Worm (Caenorhabditis elegans) whole organism, L4 larva: ENCODE data around the gene F01G12.18.
A peak's percentile ranks its signal among the peaks of the same experiment; 100 is the strongest.

Source experiments
- D1046.2 ChIP-seq: fragments of 200-800 bp; sonication (Bioruptor generic); IDR thresholded peaks from 2 replicates; pipeline ENCODE4 v1.3.6; 2022; ENCODE audit warnings: missing genetic modification characterization, missing compliant biosample characterization
- F10B5.3 ChIP-seq: sonication (generic microtip); optimal IDR thresholded peaks from 2 replicates; lab custom pipeline; 2016; ENCODE audit warnings: mild to moderate bottlenecking, missing genetic modification characterization, missing compliant biosample characterization
- F37D6.2 ChIP-seq: sonication (generic microtip); optimal IDR thresholded peaks from 2 replicates; lab custom pipeline; 2016; ENCODE audit warnings: mild to moderate bottlenecking, missing genetic modification characterization, missing compliant biosample characterization
- F49E8.2 ChIP-seq: sonication (generic microtip); optimal IDR thresholded peaks from 2 replicates; lab custom pipeline; 2016; ENCODE audit warnings: missing compliant biosample characterization, mild to moderate bottlenecking, missing genetic modification characterization, borderline replicate concordance
- R02D3.7 ChIP-seq: fragments of 150-350 bp; sonication (generic microtip); optimal IDR thresholded peaks from 3 replicates; lab custom pipeline; 2014; ENCODE audit warnings: missing biosample characterization, missing genetic modification characterization
- Y105C5A.15 ChIP-seq: fragments of 200-800 bp; sonication (Bioruptor generic); IDR thresholded peaks from 2 replicates; pipeline ENCODE4 v1.3.6; 2022; ENCODE audit warnings: missing genetic modification characterization, missing compliant biosample characterization
- ZK337.2 ChIP-seq: fragments of 200-800 bp; sonication (Bioruptor generic); IDR thresholded peaks from 2 replicates; pipeline ENCODE4 v1.3.6; 2022; ENCODE audit warnings: missing genetic modification reagents, missing genetic modification characterization, missing compliant biosample characterization
- ama-1 ChIP-seq: fragments of 150-350 bp; optimal IDR thresholded peaks from 2 replicates; lab custom pipeline; 2014; ENCODE audit warnings: inconsistent platforms, mixed read lengths
- ceh-28 ChIP-seq: fragments of 150-350 bp; optimal IDR thresholded peaks from 2 replicates; lab custom pipeline; 2014; ENCODE audit warnings: missing biosample characterization, missing genetic modification reagents, missing genetic modification characterization
- ceh-32 ChIP-seq: sonication (generic microtip); optimal IDR thresholded peaks from 2 replicates; lab custom pipeline; 2016; ENCODE audit warnings: mild to moderate bottlenecking, missing genetic modification characterization, missing compliant biosample characterization; ENCODE audit not compliant: poor library complexity
- ceh-82 ChIP-seq: sonication (generic microtip); optimal IDR thresholded peaks from 2 replicates; lab custom pipeline; 2017; ENCODE audit warnings: missing biosample characterization, missing genetic modification characterization
- cey-2 ChIP-seq: sonication (generic microtip); optimal IDR thresholded peaks from 3 replicates; lab custom pipeline; 2017; ENCODE audit warnings: missing genetic modification characterization, mild to moderate bottlenecking, missing compliant biosample characterization, antibody characterized with exemption, borderline replicate concordance; ENCODE audit not compliant: insufficient read depth
- daf-16 ChIP-seq, 3 experiments: sonication (generic microtip); optimal IDR thresholded peaks; 2 replicates each; lab custom pipeline; 2016 to 2017; ENCODE audit warnings: missing genetic modification characterization in 3 of 3, missing genetic modification reagents in 3 of 3, mild to moderate bottlenecking in 2 of 3, missing compliant biosample characterization in 2 of 3, missing biosample characterization in 1 of 3, moderate library complexity in 1 of 3
- dpl-1 ChIP-seq: fragments of 150-350 bp; optimal IDR thresholded peaks from 2 replicates; lab custom pipeline; 2014; ENCODE audit warnings: missing biosample characterization, missing genetic modification reagents, missing genetic modification characterization
- egl-27 ChIP-seq: sonication (generic microtip); optimal IDR thresholded peaks from 3 replicates; lab custom pipeline; 2017; ENCODE audit warnings: missing biosample characterization, missing genetic modification reagents, missing genetic modification characterization
- fkh-10 ChIP-seq: fragments of 150-350 bp; optimal IDR thresholded peaks from 2 replicates; lab custom pipeline; 2014; ENCODE audit warnings: missing biosample characterization, missing genetic modification reagents, missing genetic modification characterization
- gei-8 ChIP-seq: fragments of 200-800 bp; sonication (Bioruptor generic); optimal IDR thresholded peaks from 2 replicates; lab custom pipeline; 2018; ENCODE audit warnings: mild to moderate bottlenecking, missing genetic modification characterization, missing compliant biosample characterization
- hif-1 ChIP-seq, 2 experiments: sonication (generic microtip); optimal IDR thresholded peaks; 2 replicates each; lab custom pipeline; 2016 to 2017; ENCODE audit warnings: missing compliant biosample characterization in 2 of 2, missing genetic modification characterization in 2 of 2, missing genetic modification reagents in 2 of 2, missing genotype in 2 of 2, mild to moderate bottlenecking in 1 of 2
- hlh-11 ChIP-seq: fragments of 200-800 bp; sonication (Bioruptor generic); optimal IDR thresholded peaks from 2 replicates; lab custom pipeline; 2018; ENCODE audit warnings: mild to moderate bottlenecking, missing genetic modification characterization, missing compliant biosample characterization
- hlh-30 ChIP-seq: sonication (generic microtip); optimal IDR thresholded peaks from 2 replicates; lab custom pipeline; 2017; ENCODE audit warnings: antibody characterized with exemption, mild to moderate bottlenecking, missing genetic modification characterization, missing compliant biosample characterization; ENCODE audit not compliant: insufficient read depth
- lin-29 ChIP-seq: fragments of 200-800 bp; sonication (Bioruptor generic); IDR thresholded peaks from 2 replicates; pipeline ENCODE4 v1.3.6; 2022; ENCODE audit warnings: missing genetic modification reagents, missing genetic modification characterization, missing compliant biosample characterization
- lin-38 ChIP-seq: fragments of 200-800 bp; sonication (Bioruptor generic); IDR thresholded peaks from 2 replicates; pipeline ENCODE4 v1.3.6; 2022; ENCODE audit warnings: missing genetic modification reagents, missing genetic modification characterization, missing compliant biosample characterization
- lir-3 ChIP-seq: sonication (generic microtip); optimal IDR thresholded peaks from 2 replicates; lab custom pipeline; 2016; ENCODE audit warnings: mild to moderate bottlenecking, missing genetic modification characterization, missing compliant biosample characterization
- mdt-29 ChIP-seq: fragments of 200-800 bp; sonication (Bioruptor generic); IDR thresholded peaks from 2 replicates; pipeline ENCODE4 v1.3.6; 2022; ENCODE audit warnings: missing genetic modification reagents, missing genetic modification characterization, missing compliant biosample characterization
- mes-2 ChIP-seq: sonication (generic microtip); optimal IDR thresholded peaks from 2 replicates; lab custom pipeline; 2016; ENCODE audit warnings: missing genotype, mild to moderate bottlenecking, missing genetic modification characterization, missing compliant biosample characterization; ENCODE audit not compliant: poor library complexity, severe bottlenecking
- mxl-2 ChIP-seq: fragments of 200-800 bp; sonication (Bioruptor generic); conservative IDR thresholded peaks from 2 replicates; pipeline ENCODE4 v1.3.6; 2022; ENCODE audit warnings: missing genetic modification reagents, missing genetic modification characterization, missing compliant biosample characterization
- mxl-3 ChIP-seq: fragments of 200-800 bp; sonication (Bioruptor generic); optimal IDR thresholded peaks from 2 replicates; lab custom pipeline; 2018; ENCODE audit warnings: mild to moderate bottlenecking, missing genetic modification characterization, missing compliant biosample characterization
- nhr-102 ChIP-seq: sonication (generic microtip); optimal IDR thresholded peaks from 2 replicates; lab custom pipeline; 2016; ENCODE audit warnings: mild to moderate bottlenecking, missing genetic modification characterization, moderate library complexity, missing compliant biosample characterization
- nhr-11 ChIP-seq: fragments of 150-350 bp; optimal IDR thresholded peaks from 2 replicates; lab custom pipeline; 2014; ENCODE audit warnings: missing biosample characterization, missing genetic modification characterization
- nhr-6 ChIP-seq: fragments of 150-350 bp; optimal IDR thresholded peaks from 2 replicates; lab custom pipeline; 2014; ENCODE audit warnings: missing biosample characterization, missing genetic modification characterization
- rbr-2 ChIP-seq: sonication (generic microtip); optimal IDR thresholded peaks from 2 replicates; lab custom pipeline; 2016; ENCODE audit warnings: missing genotype, missing genetic modification characterization, missing compliant biosample characterization
- set-16 ChIP-seq: fragments of 200-800 bp; sonication (Bioruptor generic); IDR thresholded peaks from 2 replicates; pipeline ENCODE4 v1.3.6; 2022; ENCODE audit warnings: missing genetic modification reagents, missing genetic modification characterization, missing compliant biosample characterization
- skn-1 ChIP-seq: fragments of 150-350 bp; optimal IDR thresholded peaks from 2 replicates; lab custom pipeline; 2014; ENCODE audit warnings: missing biosample characterization, missing genetic modification characterization
- spr-3 ChIP-seq: fragments of 200-800 bp; sonication (Bioruptor generic); optimal IDR thresholded peaks from 2 replicates; lab custom pipeline; 2018; ENCODE audit warnings: mild to moderate bottlenecking, missing genetic modification characterization, missing compliant biosample characterization
- zag-1 ChIP-seq: fragments of 150-350 bp; optimal IDR thresholded peaks from 2 replicates; lab custom pipeline; 2014; ENCODE audit warnings: missing biosample characterization, missing genetic modification characterization
- zfp-3 ChIP-seq: fragments of 200-800 bp; sonication (Bioruptor generic); conservative IDR thresholded peaks from 2 replicates; pipeline ENCODE4 v1.3.6; 2022; ENCODE audit warnings: missing genetic modification reagents, missing genetic modification characterization, missing compliant biosample characterization
- zip-11 ChIP-seq: fragments of 200-800 bp; sonication (Bioruptor generic); IDR thresholded peaks from 2 replicates; pipeline ENCODE4 v1.3.6; 2022; ENCODE audit warnings: missing genetic modification characterization, missing compliant biosample characterization
- zip-2 ChIP-seq: fragments of 150-350 bp; optimal IDR thresholded peaks from 2 replicates; lab custom pipeline; 2014; ENCODE audit warnings: missing biosample characterization, missing genetic modification characterization
- ztf-7 ChIP-seq: fragments of 150-350 bp; optimal IDR thresholded peaks from 2 replicates; lab custom pipeline; 2014; ENCODE audit warnings: missing biosample characterization, missing genetic modification characterization

Gene F01G12.18

DNA sequence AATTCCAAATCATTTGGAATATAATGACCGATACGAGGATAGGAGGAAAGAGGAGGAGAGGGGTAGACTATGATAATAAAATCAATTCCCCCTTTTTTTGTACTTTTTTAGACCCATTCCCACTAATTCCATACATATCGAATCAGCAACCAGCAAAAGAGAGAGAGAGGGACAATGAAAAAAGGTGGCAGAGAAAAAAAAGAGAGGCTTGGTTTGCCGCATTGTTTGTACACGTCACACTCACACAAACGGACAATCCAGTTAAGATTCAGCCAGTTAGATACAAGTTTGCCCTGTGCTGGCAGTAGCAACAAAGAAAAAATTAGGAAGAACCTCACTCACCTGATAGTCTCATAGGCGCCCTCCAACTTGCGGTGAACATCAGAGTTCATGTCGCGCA lies 2.6 kb upstream of the F01G12.18 start:
- no peak for TF ChIP-seq spr-3 (GFP tag; lab: Kevin White, UChicago)
- no peak for TF ChIP-seq mdt-29 (GFP tag; lab: Robert Waterston, UW)
- TF ChIP-seq D1046.2 (GFP tag; lab: Robert Waterston, UW) = no peak
- TF ChIP-seq rbr-2 (tag; lab: Kevin White, UChicago) = no peak
- TF ChIP-seq hif-1 (tag; optimal IDR thresholded peaks at IDR 0.05; lab: Kevin White, UChicago) = no peak
- no peak for TF ChIP-seq R02D3.7
- TF ChIP-seq F10B5.3 (tag; lab: Kevin White, UChicago) = no peak
- TF ChIP-seq gei-8 = no peak
- TF ChIP-seq Y105C5A.15 (GFP tag; lab: Robert Waterston, UW) = no peak
- no peak for TF ChIP-seq nhr-11 (tag; lab: Kevin White, UChicago)
- TF ChIP-seq skn-1 (tag; lab: Kevin White, UChicago) = no peak
- TF ChIP-seq mxl-3 (GFP tag; lab: Kevin White, UChicago) = no peak
- TF ChIP-seq cey-2 (tag; lab: Kevin White, UChicago) = no peak
- TF ChIP-seq ZK337.2 (GFP tag; lab: Robert Waterston, UW) = no peak
- TF ChIP-seq zag-1 (tag; lab: Kevin White, UChicago) = no peak
- no peak for TF ChIP-seq hlh-30
- no peak for TF ChIP-seq lir-3 (tag; lab: Kevin White, UChicago)
- no peak for TF ChIP-seq ztf-7 (tag; lab: Kevin White, UChicago)
- TF ChIP-seq ceh-28 = no peak
- TF ChIP-seq lin-29 = no peak

DNA sequence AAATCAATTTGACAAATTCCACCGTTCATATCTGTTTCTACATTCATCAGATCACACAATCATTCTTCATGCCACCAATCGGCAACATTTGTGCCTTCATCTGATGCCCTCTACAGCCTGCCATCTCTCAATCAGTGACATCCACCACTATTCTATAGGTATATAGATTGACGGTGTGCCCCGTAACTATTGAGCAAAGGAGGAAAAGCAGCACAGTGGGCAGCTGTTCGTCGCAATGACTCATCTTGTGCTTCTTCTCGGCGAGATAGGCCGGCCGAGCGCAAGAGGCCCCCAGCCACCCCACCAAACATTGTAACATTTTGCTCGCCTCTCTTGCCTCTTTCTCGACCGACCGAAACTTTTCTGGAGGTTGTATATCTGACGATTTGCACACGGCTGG lies 6.2 kb downstream of the F01G12.18 start:
- TF ChIP-seq nhr-11 (tag; lab: Kevin White, UChicago) = peak; percentile 33
- no peak for TF ChIP-seq lir-3 (tag; lab: Kevin White, UChicago)
- TF ChIP-seq hlh-11 (tag; lab: Kevin White, UChicago) = peak; percentile 76
- TF ChIP-seq set-16 (GFP tag; lab: Robert Waterston, UW) = peak; percentile 51
- peak in 1 of 2 experiments; percentile 75 for TF ChIP-seq daf-16 (GFP tag; optimal IDR thresholded peaks at IDR 0.05; lab: Kevin White, UChicago)
- no peak for TF ChIP-seq daf-16 (tag; optimal IDR thresholded peaks at IDR 0.05; lab: Kevin White, UChicago)
- peak; percentile 20 for TF ChIP-seq mes-2 (tag; lab: Kevin White, UChicago)
- no peak for TF ChIP-seq ceh-32 (tag; lab: Kevin White, UChicago)

DNA sequence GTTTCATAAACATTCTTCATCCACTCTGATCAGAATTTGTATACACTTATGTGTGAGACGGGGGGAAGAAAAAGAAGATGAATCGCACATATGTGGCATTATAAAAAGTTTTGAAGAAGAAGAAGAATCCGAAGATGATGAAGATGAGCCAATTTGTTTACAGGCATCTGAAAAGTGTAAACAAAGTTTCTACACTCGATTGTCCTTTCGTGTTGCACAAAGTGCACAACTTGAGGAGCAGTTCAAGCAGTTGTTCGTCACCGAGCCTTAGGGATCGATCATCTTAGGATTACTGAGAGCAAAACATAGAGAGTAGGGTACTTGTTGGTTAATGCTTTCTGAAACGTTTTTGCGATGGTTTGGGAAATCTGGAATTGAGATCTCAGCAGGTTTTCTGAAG lies 7.2 kb downstream of the F01G12.18 start:
- TF ChIP-seq ztf-7 (tag; lab: Kevin White, UChicago) = no peak
- TF ChIP-seq daf-16 (GFP tag; optimal IDR thresholded peaks at IDR 0.05; lab: Kevin White, UChicago) = peak in 1 of 2 experiments; percentile 57
- TF ChIP-seq daf-16 (tag; optimal IDR thresholded peaks at IDR 0.05; lab: Kevin White, UChicago) = no peak
- TF ChIP-seq F49E8.2 (tag; lab: Kevin White, UChicago) = no peak
- no peak for TF ChIP-seq zip-2
- TF ChIP-seq zip-11 (GFP tag; lab: Robert Waterston, UW) = no peak

DNA sequence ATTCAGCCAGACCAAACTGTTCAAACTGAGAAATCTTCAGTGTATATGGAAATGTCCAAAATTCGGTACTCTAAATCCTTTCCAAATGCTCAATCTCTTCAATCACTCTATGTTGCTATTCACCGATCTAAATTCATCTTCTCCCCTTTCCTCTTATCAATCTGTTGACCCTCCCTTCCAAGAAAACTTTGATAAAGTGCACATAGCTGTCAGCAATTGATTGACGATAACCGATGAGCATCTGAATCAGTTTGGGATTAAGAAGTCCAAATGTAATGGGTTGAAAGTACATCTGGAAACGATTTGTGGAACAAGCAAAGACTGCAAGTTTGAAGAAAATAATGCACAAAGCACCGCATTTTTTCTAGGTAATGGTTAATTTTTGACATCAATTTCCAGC lies 8.3 kb downstream of the F01G12.18 start:
- TF ChIP-seq ceh-82 (tag; lab: Kevin White, UChicago) (no peak), nhr-102 (no peak), dpl-1 (no peak), egl-27 (tag; lab: Kevin White, UChicago) (no peak), mxl-2 (GFP tag; lab: Robert Waterston, UW) (no peak), rbr-2 (tag; lab: Kevin White, UChicago) (no peak), R02D3.7 (no peak), ama-1 (lab: Kevin White, UChicago) (no peak), lin-38 (GFP tag; lab: Robert Waterston, UW) (no peak), zip-2 (no peak), fkh-10 (GFP tag; lab: Kevin White, UChicago) (no peak), F37D6.2 (tag; lab: Kevin White, UChicago) (no peak), Y105C5A.15 (GFP tag; lab: Robert Waterston, UW) (no peak), mxl-3 (GFP tag; lab: Kevin White, UChicago) (no peak), zfp-3 (GFP tag; lab: Robert Waterston, UW) (no peak), nhr-6 (tag; lab: Kevin White, UChicago) (no peak), lir-3 (tag; lab: Kevin White, UChicago) (no peak)
